Worm (Caenorhabditis elegans): ENCODE results near the gene dmd-8.

dmd-8 gene

ce11 chrV:311485-312090 lies 24.7 kb downstream of the dmd-8 start, which contains the start of gene phf-10:
Gene phf-10, minus strand, starts transcription at chrV:311565.
- TF ChIP-seq unc-55 (GFP tag; optimal IDR thresholded peaks at IDR 0.05), result peak; percentile 36
- no peak for TF ChIP-seq nhr-11 (tag; optimal IDR thresholded peaks at IDR 0.05)
- no peak for TF ChIP-seq ztf-4 (tag; optimal IDR thresholded peaks at IDR 0.05)
- TF ChIP-seq nhr-10 (tag; optimal IDR thresholded peaks at IDR 0.05), result no peak
- no peak for TF ChIP-seq R02D3.7 (tag; optimal IDR thresholded peaks at IDR 0.05)
- no peak for TF ChIP-seq crh-2 (tag; optimal IDR thresholded peaks at IDR 0.05)
- peak in 1 of 2 experiments; percentile 34 for TF ChIP-seq lsy-2 (tag; optimal IDR thresholded peaks at IDR 0.05)
- no peak for TF ChIP-seq Y55F3AM.14 (GFP tag; optimal IDR thresholded peaks at IDR 0.05)
- no peak for TF ChIP-seq nhr-77 (tag; optimal IDR thresholded peaks at IDR 0.05)
- no peak for TF ChIP-seq ama-1 (optimal IDR thresholded peaks at IDR 0.05)
- TF ChIP-seq ztf-11 (tag; optimal IDR thresholded peaks at IDR 0.05), result no peak
- TF ChIP-seq alr-1 (tag; optimal IDR thresholded peaks at IDR 0.05), result no peak
- peak; percentile 69 for TF ChIP-seq gmeb-1 (tag; optimal IDR thresholded peaks at IDR 0.05)
- TF ChIP-seq ceh-16 (tag; optimal IDR thresholded peaks at IDR 0.05), result no peak
- no peak for TF ChIP-seq ceh-82 (tag; optimal IDR thresholded peaks at IDR 0.05)
- no peak for TF ChIP-seq nhr-237 (tag; optimal IDR thresholded peaks at IDR 0.05)
- TF ChIP-seq nhr-129 (tag; optimal IDR thresholded peaks at IDR 0.05), result no peak
- no peak for TF ChIP-seq mdl-1 (tag; optimal IDR thresholded peaks at IDR 0.05)
- no peak for TF ChIP-seq F13H6.1 (tag; optimal IDR thresholded peaks at IDR 0.05)
- no peak for TF ChIP-seq nhr-12 (tag; optimal IDR thresholded peaks at IDR 0.05)
- TF ChIP-seq nhr-21 (tag; optimal IDR thresholded peaks at IDR 0.05), result no peak
- no peak for TF ChIP-seq fos-1 (tag; optimal IDR thresholded peaks at IDR 0.05)
- TF ChIP-seq nhr-25 (tag; optimal IDR thresholded peaks at IDR 0.05), result no peak
- no peak for TF ChIP-seq unc-39 (tag; optimal IDR thresholded peaks at IDR 0.05)
- no peak for TF ChIP-seq zag-1 (tag; optimal IDR thresholded peaks at IDR 0.05)
- peak; percentile 8 for TF ChIP-seq sma-3 (GFP tag; optimal IDR thresholded peaks at IDR 0.05)
- TF ChIP-seq sma-9 (GFP tag; optimal IDR thresholded peaks at IDR 0.05), result no peak
- no peak for TF ChIP-seq sma-9 (tag; optimal IDR thresholded peaks at IDR 0.05)
- no peak for TF ChIP-seq mab-5 (tag; optimal IDR thresholded peaks at IDR 0.05)
- TF ChIP-seq mbf-1 (tag; optimal IDR thresholded peaks at IDR 0.05), result no peak
- no peak for TF ChIP-seq nhr-6 (tag; optimal IDR thresholded peaks at IDR 0.05)
- no peak for TF ChIP-seq lin-39 (tag; optimal IDR thresholded peaks at IDR 0.05)
- no peak for TF ChIP-seq egl-27 (tag; optimal IDR thresholded peaks at IDR 0.05)
- TF ChIP-seq dmd-4 (tag; optimal IDR thresholded peaks at IDR 0.05), result no peak

- TF ChIP-seq sem-4 (tag; optimal IDR thresholded peaks at IDR 0.05), result no peak
- TF ChIP-seq alr-1 (tag; optimal IDR thresholded peaks at IDR 0.05), result no peak
- TF ChIP-seq mab-5 (tag; optimal IDR thresholded peaks at IDR 0.05), result no peak
- no peak for TF ChIP-seq nhr-23 (tag; optimal IDR thresholded peaks at IDR 0.05)
- TF ChIP-seq nhr-12 (tag; optimal IDR thresholded peaks at IDR 0.05), result no peak
- peak; percentile 2 for TF ChIP-seq unc-55 (GFP tag; optimal IDR thresholded peaks at IDR 0.05)
These were observed 31.6 kb downstream of the dmd-8 start, which contains the start of gene F33E11.3 for ce11 chrV:304613-305012. Gene F33E11.3, minus strand, starts transcription at chrV:304713.

DNA sequence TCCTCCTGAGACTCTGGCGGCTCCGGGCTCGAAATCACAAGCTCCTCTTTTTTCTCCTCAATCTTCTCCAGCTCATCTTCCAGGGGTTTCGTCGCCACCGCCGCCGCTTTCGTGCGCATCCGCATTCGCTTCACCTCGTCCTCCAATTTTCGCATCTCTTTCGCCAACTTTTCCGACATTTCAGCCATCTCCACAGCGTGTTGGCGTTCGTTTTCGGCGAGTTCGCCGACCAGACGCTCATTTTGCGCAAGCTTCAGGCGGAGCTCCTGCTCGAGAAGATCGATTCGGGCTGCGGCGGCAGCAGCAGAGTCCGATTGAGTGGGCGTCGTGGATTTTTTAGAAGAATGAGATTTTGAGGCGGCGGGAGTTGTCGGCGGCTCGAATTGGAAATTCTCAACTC lies 33.0 kb downstream of the dmd-8 start:
- no peak for TF ChIP-seq snpc-4 (tag; optimal IDR thresholded peaks at IDR 0.05)
- TF ChIP-seq aly-2 (tag; optimal IDR thresholded peaks at IDR 0.05), result no peak
- TF ChIP-seq ceh-16 (tag; optimal IDR thresholded peaks at IDR 0.05), result no peak
- TF ChIP-seq Y55F3AM.14 (GFP tag; optimal IDR thresholded peaks at IDR 0.05), result no peak
- no peak for TF ChIP-seq fos-1 (tag; optimal IDR thresholded peaks at IDR 0.05)
- TF ChIP-seq C34F6.9 (tag; optimal IDR thresholded peaks at IDR 0.05), result no peak
- no peak for TF ChIP-seq nhr-11 (tag; optimal IDR thresholded peaks at IDR 0.05)
- no peak for TF ChIP-seq mdl-1 (tag; optimal IDR thresholded peaks at IDR 0.05)
- TF ChIP-seq sma-9 (GFP tag; optimal IDR thresholded peaks at IDR 0.05), result no peak
- no peak for TF ChIP-seq sma-9 (tag; optimal IDR thresholded peaks at IDR 0.05)
- no peak for TF ChIP-seq ztf-11 (tag; optimal IDR thresholded peaks at IDR 0.05)
- no peak for TF ChIP-seq crh-2 (tag; optimal IDR thresholded peaks at IDR 0.05)
- no peak for TF ChIP-seq elt-3 (tag; optimal IDR thresholded peaks at IDR 0.05)
- TF ChIP-seq nhr-25 (tag; optimal IDR thresholded peaks at IDR 0.05), result no peak
- TF ChIP-seq ztf-4 (tag; optimal IDR thresholded peaks at IDR 0.05), result no peak
